Worm (Caenorhabditis elegans): ENCODE data around the gene T16G12.10.

The T16G12.10 gene

ce11 chrIII:10090685-10091084 is 34.8 kb upstream of the T16G12.10 start, which contains the start of gene gtf-2H2C:
gtf-2H2C (minus strand) TSS chrIII:10090785.
- TF ChIP-seq lir-3 (tag; optimal IDR thresholded peaks at IDR 0.05; ENCODE audit: poor library complexity) (no peak), hlh-17 (GFP tag; optimal IDR thresholded peaks at IDR 0.05; ENCODE audit: borderline replicate concordance) (no peak), fos-1 (tag; optimal IDR thresholded peaks at IDR 0.05) (no peak), tlp-1 (tag; optimal IDR thresholded peaks at IDR 0.05) (no peak), jun-1 (tag; optimal IDR thresholded peaks at IDR 0.05) (no peak), nhr-85 (tag) (peak; percentile 4), ceh-88 (GFP tag; IDR thresholded peaks at IDR 0.05) (no peak)

- TF ChIP-seq C16A3.4 (tag; optimal IDR thresholded peaks at IDR 0.05) (no peak), mep-1 (tag; optimal IDR thresholded peaks at IDR 0.05) (no peak), aha-1 (tag; optimal IDR thresholded peaks at IDR 0.05) (no peak), rnt-1 (tag; optimal IDR thresholded peaks at IDR 0.05) (no peak), nhr-84 (tag; optimal IDR thresholded peaks at IDR 0.05) (no peak), ama-1 (optimal IDR thresholded peaks at IDR 0.05) (no peak), ces-1 (GFP tag; optimal IDR thresholded peaks at IDR 0.05) (no peak)
Measured at ce11 chrIII:10088508-10088981, 32.6 kb upstream of the T16G12.10 start, which contains the start of gene hal-2. hal-2 (minus strand) TSS chrIII:10088931.

ce11 chrIII:10085983-10086382 is 30.1 kb upstream of the T16G12.10 start, which contains the start of gene T16H12.2:
T16H12.2 (plus strand) TSS chrIII:10086283.
- TF ChIP-seq nhr-76 (tag; optimal IDR thresholded peaks at IDR 0.05) (no peak), xbp-1 (tag; optimal IDR thresholded peaks at IDR 0.05) (no peak), C34B4.2 (tag; optimal IDR thresholded peaks at IDR 0.05) (no peak), pag-3 (tag; optimal IDR thresholded peaks at IDR 0.05; ENCODE audit: borderline replicate concordance, insufficient read depth) (no peak), unc-86 (tag; optimal IDR thresholded peaks at IDR 0.05) (no peak), unc-30 (tag; optimal IDR thresholded peaks at IDR 0.05) (no peak), pax-3 (tag; optimal IDR thresholded peaks at IDR 0.05) (no peak), ztf-4 (tag; optimal IDR thresholded peaks at IDR 0.05) (no peak), irx-1 (tag; optimal IDR thresholded peaks at IDR 0.05) (no peak), Y116A8C.19 (tag; optimal IDR thresholded peaks at IDR 0.05; ENCODE audit: borderline replicate concordance) (no peak), snu-23 (GFP tag; optimal IDR thresholded peaks at IDR 0.05) (no peak), nhr-84 (tag; optimal IDR thresholded peaks at IDR 0.05) (no peak), nhr-77 (tag; optimal IDR thresholded peaks at IDR 0.05) (no peak), nhr-28 (tag; optimal IDR thresholded peaks at IDR 0.05) (no peak), aly-2 (tag; optimal IDR thresholded peaks at IDR 0.05) (no peak), skn-1 (tag; optimal IDR thresholded peaks at IDR 0.05) (no peak), zip-4 (GFP tag; optimal IDR thresholded peaks at IDR 0.05) (no peak), ceh-63 (GFP tag; optimal IDR thresholded peaks at IDR 0.05) (no peak), fkh-8 (tag; optimal IDR thresholded peaks at IDR 0.05) (no peak), blmp-1 (tag; optimal IDR thresholded peaks at IDR 0.05) (no peak)

ce11 chrIII:10085574-10085973 is 29.6 kb upstream of the T16G12.10 start:
- TF ChIP-seq alr-1 (tag; optimal IDR thresholded peaks at IDR 0.05; ENCODE audit: borderline replicate concordance) (no peak), efl-3 (GFP tag; optimal IDR thresholded peaks at IDR 0.05) (no peak), irx-1 (tag; optimal IDR thresholded peaks at IDR 0.05) (no peak), sox-4 (tag; optimal IDR thresholded peaks at IDR 0.05) (no peak), ceh-88 (GFP tag; IDR thresholded peaks at IDR 0.05) (no peak), lin-15B (tag; optimal IDR thresholded peaks at IDR 0.05) (no peak)

- TF ChIP-seq efl-1 (optimal IDR thresholded peaks at IDR 0.05) = no peak
- peak in 1 of 2 experiments; percentile 63 for TF ChIP-seq efl-1 (GFP tag; optimal IDR thresholded peaks at IDR 0.05 in 1 of 2)
- no peak for TF ChIP-seq isw-1 (GFP tag; IDR thresholded peaks at IDR 0.05)
Measured at ce11 chrIII:10085103-10085502, 29.2 kb upstream of the T16G12.10 start, which contains the start of gene T16H12.13. T16H12.13 (plus strand) TSS chrIII:10085403.
